Fruit fly (Drosophila melanogaster) whole organism, embryonic: ENCODE measurements around the gene Bap111.

ENCODE experiments used
- Adf1 ChIP-seq: fragments of 200-800 bp; sonication (Bioruptor generic); IDR thresholded peaks from 2 replicates; pipeline ENCODE4 v1.3.6; 2022; ENCODE audit warnings: missing biosample characterization, missing genetic modification characterization
- CG10462 ChIP-seq: fragments of 200-800 bp; sonication (Bioruptor generic); optimal IDR thresholded peaks from 2 replicates; lab custom pipeline; 2016; ENCODE audit warnings: missing biosample characterization, missing genetic modification characterization
- CG10979 ChIP-seq: fragments of 200-800 bp; sonication (Bioruptor generic); optimal IDR thresholded peaks from 2 replicates; lab custom pipeline; 2018; ENCODE audit warnings: missing biosample characterization, mild to moderate bottlenecking, missing genetic modification characterization, moderate library complexity
- CG13287 ChIP-seq: fragments of 200-800 bp; sonication (Bioruptor generic); IDR thresholded peaks from 2 replicates; pipeline ENCODE4 v1.3.6; 2022; ENCODE audit warnings: missing biosample characterization, missing genetic modification characterization; ENCODE audit not compliant: partially characterized antibody
- CG14965 ChIP-seq: fragments of 200-800 bp; sonication (Bioruptor generic); optimal IDR thresholded peaks from 2 replicates; lab custom pipeline; 2016; ENCODE audit warnings: missing biosample characterization, missing genetic modification characterization, borderline replicate concordance
- CG1529 ChIP-seq: fragments of 200-800 bp; sonication (Bioruptor generic); optimal IDR thresholded peaks from 3 replicates; lab custom pipeline; 2018; ENCODE audit warnings: missing biosample characterization, missing genetic modification characterization
- CG1647 ChIP-seq: fragments of 200-800 bp; sonication (Bioruptor generic); optimal IDR thresholded peaks from 3 replicates; lab custom pipeline; 2016; ENCODE audit warnings: missing biosample characterization, missing genetic modification characterization
- CG18599 ChIP-seq: fragments of 200-800 bp; sonication (Bioruptor generic); optimal IDR thresholded peaks from 3 replicates; lab custom pipeline; 2017; ENCODE audit warnings: missing biosample characterization, missing genetic modification characterization, mild to moderate bottlenecking, moderate library complexity, missing genetic modification reagents
- CG2129 ChIP-seq: fragments of 200-800 bp; sonication (Bioruptor generic); IDR thresholded peaks from 2 replicates; pipeline ENCODE4 v1.3.6; 2022; ENCODE audit warnings: missing biosample characterization, missing genetic modification characterization; ENCODE audit not compliant: partially characterized antibody
- CG30020 ChIP-seq: fragments of 200-800 bp; optimal IDR thresholded peaks from 2 replicates; lab custom pipeline; 2019; ENCODE audit warnings: missing biosample characterization, mild to moderate bottlenecking, missing genetic modification characterization, moderate library complexity
- CG30403 ChIP-seq: fragments of 200-800 bp; sonication (Bioruptor generic); optimal IDR thresholded peaks from 3 replicates; lab custom pipeline; 2016; ENCODE audit warnings: missing biosample characterization, missing genetic modification characterization
- CG3065 ChIP-seq: fragments of 200-800 bp; sonication (Bioruptor generic); optimal IDR thresholded peaks from 2 replicates; lab custom pipeline; 2016; ENCODE audit warnings: missing biosample characterization, missing genetic modification characterization
- CG42726 ChIP-seq: fragments of 200-800 bp; sonication (Bioruptor generic); IDR thresholded peaks from 2 replicates; pipeline ENCODE4 v1.3.6; 2022; ENCODE audit warnings: missing biosample characterization, missing genetic modification characterization; ENCODE audit not compliant: partially characterized antibody
- CG4328 ChIP-seq: fragments of 200-800 bp; sonication (Bioruptor generic); optimal IDR thresholded peaks from 3 replicates; lab custom pipeline; 2017; ENCODE audit warnings: missing biosample characterization, missing genetic modification reagents, missing genetic modification characterization
- CG43689 ChIP-seq: fragments of 200-800 bp; sonication (Bioruptor generic); IDR thresholded peaks from 2 replicates; pipeline ENCODE4 v1.3.6; 2022; ENCODE audit warnings: missing biosample characterization, missing genetic modification characterization
- CG6654 ChIP-seq: fragments of 200-800 bp; sonication (Bioruptor generic); optimal IDR thresholded peaks from 2 replicates; lab custom pipeline; 2017; ENCODE audit warnings: missing biosample characterization, mild to moderate bottlenecking, missing genetic modification characterization
- Camta ChIP-seq: fragments of 200-800 bp; sonication (Bioruptor generic); optimal IDR thresholded peaks from 2 replicates; lab custom pipeline; 2016; ENCODE audit warnings: missing biosample characterization, missing genetic modification characterization
- Dbx ChIP-seq: fragments of 200-800 bp; sonication (Bioruptor generic); IDR thresholded peaks from 3 replicates; pipeline ENCODE4 v1.3.6; 2022; ENCODE audit warnings: missing biosample characterization, missing genetic modification characterization
- Dfd ChIP-seq, 2 experiments: fragments of >200 bp; optimal IDR thresholded peaks; 2 replicates each; lab custom pipeline; 2017; ENCODE audit warnings: missing biosample characterization in 2 of 2, missing genetic modification characterization in 2 of 2
- Dll ChIP-seq: fragments of 200-800 bp; sonication (Bioruptor generic); IDR thresholded peaks from 4 replicates; pipeline ENCODE4 v1.3.6; 2022; ENCODE audit warnings: missing biosample characterization, missing genetic modification characterization; ENCODE audit not compliant: partially characterized antibody
- Dp ChIP-seq: fragments of 200-800 bp; sonication (Bioruptor generic); optimal IDR thresholded peaks from 2 replicates; lab custom pipeline; 2018; ENCODE audit warnings: missing biosample characterization, mild to moderate bottlenecking, missing genetic modification characterization, moderate library complexity
- Fer2 ChIP-seq: fragments of 200-800 bp; sonication (Bioruptor generic); optimal IDR thresholded peaks from 2 replicates; lab custom pipeline; 2018; ENCODE audit warnings: missing biosample characterization, mild to moderate bottlenecking, missing genetic modification characterization, moderate library complexity
- HLH4C ChIP-seq: fragments of 200-800 bp; sonication (Bioruptor generic); IDR thresholded peaks from 3 replicates; pipeline ENCODE4 v1.3.6; 2022; ENCODE audit warnings: missing biosample characterization, missing genetic modification characterization; ENCODE audit not compliant: partially characterized antibody
- Lim3 ChIP-seq: fragments of 200-800 bp; sonication (Bioruptor generic); IDR thresholded peaks from 2 replicates; pipeline ENCODE4 v1.3.6; 2022; ENCODE audit warnings: missing biosample characterization, missing genetic modification characterization
- NC2α ChIP-seq: fragments of 200-800 bp; sonication (Bioruptor generic); optimal IDR thresholded peaks from 2 replicates; lab custom pipeline; 2016; ENCODE audit warnings: missing biosample characterization, missing genetic modification characterization
- NC2β ChIP-seq: fragments of 200-800 bp; sonication (Bioruptor generic); optimal IDR thresholded peaks from 2 replicates; lab custom pipeline; 2016; ENCODE audit warnings: missing biosample characterization, missing genetic modification characterization
- Poxn ChIP-seq: fragments of 200-800 bp; sonication (Bioruptor generic); IDR thresholded peaks from 2 replicates; pipeline ENCODE4 v1.3.6; 2022; ENCODE audit warnings: missing biosample characterization, missing genetic modification characterization
- Side ChIP-seq: fragments of 200-800 bp; sonication (Bioruptor generic); optimal IDR thresholded peaks from 2 replicates; lab custom pipeline; 2016; ENCODE audit warnings: missing biosample characterization, missing genetic modification characterization
- Sox100B ChIP-seq: fragments of 200-800 bp; sonication (Bioruptor generic); optimal IDR thresholded peaks from 3 replicates; lab custom pipeline; 2018; ENCODE audit warnings: missing biosample characterization, mild to moderate bottlenecking, missing genetic modification characterization
- Usf ChIP-seq: fragments of 200-800 bp; sonication (Bioruptor generic); optimal IDR thresholded peaks from 2 replicates; lab custom pipeline; 2017; ENCODE audit warnings: missing genotype, missing biosample characterization, missing genetic modification characterization
- Vsx1 ChIP-seq: fragments of 200-800 bp; sonication (Bioruptor generic); optimal IDR thresholded peaks from 2 replicates; lab custom pipeline; 2017; ENCODE audit warnings: missing biosample characterization, mild to moderate bottlenecking, missing genetic modification characterization, missing genetic modification reagents
- ato ChIP-seq: fragments of 200-800 bp; sonication (Bioruptor generic); IDR thresholded peaks from 2 replicates; pipeline ENCODE4 v1.3.6; 2022; ENCODE audit warnings: missing biosample characterization, missing genetic modification characterization; ENCODE audit not compliant: partially characterized antibody
- bigmax ChIP-seq: fragments of 200-800 bp; sonication (Bioruptor generic); optimal IDR thresholded peaks from 2 replicates; lab custom pipeline; 2018; ENCODE audit warnings: missing biosample characterization, mild to moderate bottlenecking, missing genetic modification characterization
- bowl ChIP-seq: fragments of 200-800 bp; sonication (Bioruptor generic); IDR thresholded peaks from 2 replicates; pipeline ENCODE4 v1.3.6; 2022; ENCODE audit warnings: missing biosample characterization, missing genetic modification characterization
- crol ChIP-seq: fragments of 200-800 bp; sonication (Bioruptor generic); IDR thresholded peaks from 2 replicates; pipeline ENCODE4 v1.3.6; 2022; ENCODE audit warnings: missing biosample characterization, missing genetic modification characterization
- da ChIP-seq: fragments of 200-800 bp; sonication (Bioruptor generic); optimal IDR thresholded peaks from 2 replicates; lab custom pipeline; 2016; ENCODE audit warnings: missing biosample characterization, missing genetic modification characterization
- gem ChIP-seq: fragments of 200-800 bp; sonication (Bioruptor generic); optimal IDR thresholded peaks from 2 replicates; lab custom pipeline; 2019; ENCODE audit warnings: missing biosample characterization, mild to moderate bottlenecking, missing genetic modification characterization, moderate library complexity
- hkb ChIP-seq, 2 experiments: fragments of 200-800 bp in 1 of 2; fragments of >200 bp in 1 of 2; sonication (Bioruptor generic) in 1 of 2; IDR thresholded peaks in 1 of 2; optimal IDR thresholded peaks in 1 of 2; 2 replicates each; pipeline versions ENCODE4 v1.3.6 to Lab custom; 2017 to 2022; ENCODE audit warnings: missing biosample characterization in 1 of 2, missing genetic modification characterization in 1 of 2
- maf-S ChIP-seq: fragments of 200-800 bp; sonication (Bioruptor generic); optimal IDR thresholded peaks from 2 replicates; lab custom pipeline; 2016; ENCODE audit warnings: missing biosample characterization, missing genetic modification characterization
- pfk ChIP-seq: fragments of 200-800 bp; sonication (Bioruptor generic); optimal IDR thresholded peaks from 2 replicates; lab custom pipeline; 2018; ENCODE audit warnings: missing biosample characterization, mild to moderate bottlenecking, missing genetic modification characterization, moderate library complexity
- salm ChIP-seq: fragments of 200-800 bp; sonication (Bioruptor generic); optimal IDR thresholded peaks from 2 replicates; lab custom pipeline; 2018; ENCODE audit warnings: missing biosample characterization, mild to moderate bottlenecking, missing genetic modification characterization
- sc ChIP-seq, 3 experiments: fragments of >200 bp in 2 of 3; fragments of 200-800 bp in 1 of 3; sonication (Bioruptor generic) in 1 of 3; optimal IDR thresholded peaks; 2 replicates in 2 of 3; 3 replicates in 1 of 3; lab custom pipeline; 2017; ENCODE audit warnings: mild to moderate bottlenecking in 1 of 3, missing biosample characterization in 1 of 3, missing genetic modification characterization in 1 of 3, missing genetic modification reagents in 1 of 3
- scrt ChIP-seq: fragments of 200-800 bp; sonication (Bioruptor generic); optimal IDR thresholded peaks from 2 replicates; lab custom pipeline; 2018; ENCODE audit warnings: missing biosample characterization, mild to moderate bottlenecking, missing genetic modification characterization, moderate library complexity
- sens-2 ChIP-seq: fragments of 200-800 bp; sonication (Bioruptor generic); IDR thresholded peaks from 2 replicates; pipeline ENCODE4 v1.3.6; 2022; ENCODE audit warnings: missing biosample characterization, missing genetic modification characterization
- sima ChIP-seq: fragments of 200-800 bp; sonication (Bioruptor generic); optimal IDR thresholded peaks from 2 replicates; lab custom pipeline; 2016; ENCODE audit warnings: missing biosample characterization, missing genetic modification characterization
- sob ChIP-seq: fragments of 200-800 bp; sonication (Bioruptor generic); IDR thresholded peaks from 2 replicates; pipeline ENCODE4 v1.3.6; 2022; ENCODE audit warnings: missing biosample characterization, missing genetic modification characterization
- sr ChIP-seq: fragments of 200-800 bp; sonication (Bioruptor generic); IDR thresholded peaks from 3 replicates; pipeline ENCODE4 v1.3.6; 2022; ENCODE audit warnings: missing biosample characterization, missing genetic modification characterization
- tin ChIP-seq: fragments of 200-800 bp; sonication (Bioruptor generic); optimal IDR thresholded peaks from 3 replicates; lab custom pipeline; 2016; ENCODE audit warnings: missing biosample characterization, missing genetic modification characterization
- wek ChIP-seq: fragments of 200-800 bp; sonication (Bioruptor generic); optimal IDR thresholded peaks from 3 replicates; lab custom pipeline; 2018; ENCODE audit warnings: missing biosample characterization, mild to moderate bottlenecking, missing genetic modification characterization, moderate library complexity
- wor ChIP-seq: fragments of 200-800 bp; sonication (Bioruptor generic); IDR thresholded peaks from 2 replicates; pipeline ENCODE4 v1.3.6; 2022; ENCODE audit warnings: missing biosample characterization, missing genetic modification characterization

The Bap111 gene

dm6 chrX:9155134-9155533 lies 6.0 kb downstream of the Bap111 start (continued):
- TF ChIP-seq CG3065 = no peak
- peak; percentile 38 for TF ChIP-seq Camta
- no peak for TF ChIP-seq salm (tag; lab: Kevin White, UChicago)
- peak; percentile 67 for TF ChIP-seq CG30403 (GFP tag; lab: Kevin White, UChicago)
- TF ChIP-seq maf-S (GFP tag; lab: Kevin White, UChicago) = no peak
- no peak for TF ChIP-seq Dp (GFP tag; lab: Kevin White, UChicago)
- no peak for TF ChIP-seq Poxn (GFP tag; lab: Robert Waterston, UW)
- TF ChIP-seq CG2129 (GFP tag; lab: Robert Waterston, UW) = no peak
- TF ChIP-seq Dfd (GFP tag; optimal IDR thresholded peaks at IDR 0.05; lab: Kevin White, UChicago) = no peak
- TF ChIP-seq NC2β = no peak
- TF ChIP-seq CG10979 (tag; lab: Kevin White, UChicago) = peak; percentile 78
- peak; percentile 77 for TF ChIP-seq CG18599
- no peak for TF ChIP-seq CG30020 (tag; lab: Kevin White, UChicago)
- no peak for TF ChIP-seq NC2α
- no peak for TF ChIP-seq Usf
- peak; percentile 24 for TF ChIP-seq CG6654 (GFP tag; lab: Kevin White, UChicago)
- peak; percentile 63 for TF ChIP-seq CG4328 (GFP tag; lab: Kevin White, UChicago)
- peak; percentile 35 for TF ChIP-seq CG1529 (GFP tag; lab: Kevin White, UChicago)
- TF ChIP-seq Adf1 = no peak
- TF ChIP-seq da (GFP tag; lab: Kevin White, UChicago) = no peak
- peak; percentile 23 for TF ChIP-seq Fer2 (tag; lab: Kevin White, UChicago)
- TF ChIP-seq sr (GFP tag; lab: Robert Waterston, UW) = no peak
- no peak for TF ChIP-seq CG42726 (GFP tag; lab: Robert Waterston, UW)
- peak; percentile 78 for TF ChIP-seq gem (tag; lab: Kevin White, UChicago)
- TF ChIP-seq Vsx1 (GFP tag; lab: Kevin White, UChicago) = no peak
- peak; percentile 69 for TF ChIP-seq tin (GFP tag; lab: Kevin White, UChicago)
- TF ChIP-seq sens-2 (GFP tag; lab: Robert Waterston, UW) = no peak
- TF ChIP-seq bigmax (GFP tag; lab: Kevin White, UChicago) = no peak
- TF ChIP-seq Dbx (GFP tag; lab: Robert Waterston, UW) = peak; percentile 50; the same call in 1 of the 3 replicates
- no peak for TF ChIP-seq wor (GFP tag; lab: Robert Waterston, UW)
- TF ChIP-seq sc (optimal IDR thresholded peaks at IDR 0.05; lab: Kevin White, UChicago) = no peak
- TF ChIP-seq sc (GFP tag; optimal IDR thresholded peaks at IDR 0.05; lab: Kevin White, UChicago) = no peak
- TF ChIP-seq bowl (GFP tag; lab: Robert Waterston, UW) = no peak
- no peak for TF ChIP-seq wek
- TF ChIP-seq Sox100B (GFP tag; lab: Kevin White, UChicago) = peak; percentile 71
- peak; percentile 39 for TF ChIP-seq scrt (GFP tag; lab: Kevin White, UChicago)
- no peak for TF ChIP-seq hkb (optimal IDR thresholded peaks at IDR 0.05; lab: Kevin White, UChicago)
- peak; percentile 61 for TF ChIP-seq hkb (GFP tag; IDR thresholded peaks at IDR 0.05; lab: Robert Waterston, UW)
- no peak for TF ChIP-seq Dll
- TF ChIP-seq Side (GFP tag; lab: Kevin White, UChicago) = no peak
- no peak for TF ChIP-seq ato
- TF ChIP-seq crol (GFP tag; lab: Robert Waterston, UW) = no peak
- no peak for TF ChIP-seq pfk (GFP tag; lab: Kevin White, UChicago)
- no peak for TF ChIP-seq CG10462 (GFP tag; lab: Kevin White, UChicago)
- peak; percentile 41 for TF ChIP-seq CG1647
- no peak for TF ChIP-seq CG43689 (GFP tag; lab: Robert Waterston, UW)
- TF ChIP-seq sob (GFP tag; lab: Robert Waterston, UW) = no peak; the same call in 1 of the 2 replicates
- TF ChIP-seq HLH4C (GFP tag; lab: Robert Waterston, UW) = no peak
- no peak for TF ChIP-seq Lim3
- TF ChIP-seq sima (GFP tag; lab: Kevin White, UChicago) = no peak
- TF ChIP-seq CG13287 (GFP tag; lab: Robert Waterston, UW) = no peak
- TF ChIP-seq CG14965 (GFP tag; lab: Kevin White, UChicago) = no peak
